Worm (Caenorhabditis elegans): ENCODE results near the gene cpr-6.

Gene cpr-6

DNA sequence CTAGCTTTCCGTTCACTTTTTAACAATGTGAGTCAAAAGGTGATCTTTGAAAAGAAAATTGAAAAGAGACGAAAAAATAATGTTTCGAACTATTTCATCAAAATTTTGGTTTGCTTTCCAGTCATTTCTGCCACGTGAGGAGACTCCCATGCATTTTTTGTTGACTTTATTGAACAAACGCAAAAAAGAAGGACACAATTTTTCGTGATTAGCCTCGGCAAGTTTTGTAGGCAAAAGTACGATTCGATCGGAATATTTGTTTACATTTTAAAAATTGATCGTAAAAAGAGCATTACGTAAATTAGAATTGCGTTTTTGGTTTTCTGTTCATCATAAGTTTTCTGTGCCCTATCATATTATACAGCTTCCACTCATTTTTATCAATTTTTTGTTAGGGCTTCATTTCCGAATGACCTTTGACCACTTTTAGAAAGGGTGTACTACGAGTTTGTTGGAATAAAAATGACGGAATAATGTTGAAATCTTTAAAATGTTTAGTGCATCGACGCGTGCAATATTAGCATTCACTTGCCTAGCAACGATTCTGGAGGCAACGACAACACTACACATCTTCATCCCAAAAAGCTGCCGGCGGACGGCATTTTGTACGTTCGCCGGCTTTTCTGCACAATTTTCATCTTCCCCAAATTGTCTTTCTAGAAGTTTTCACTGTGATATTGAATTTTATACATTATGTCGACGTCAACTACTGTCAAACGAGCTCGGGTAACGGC is 38.1 kb downstream of the cpr-6 start, which contains the start of gene C56E10.3:
Gene C56E10.3 (plus strand): TSS at position 684 of the 734 bp plus-strand sequence.
- TF ChIP-seq hnd-1 (tag; optimal IDR thresholded peaks at IDR 0.05) (no peak), F13C5.2 (tag; optimal IDR thresholded peaks at IDR 0.05) (no peak), ama-1 (optimal IDR thresholded peaks at IDR 0.05) (no peak), hmg-4 (GFP tag; optimal IDR thresholded peaks at IDR 0.05) (no peak), scrt-1 (GFP tag; IDR thresholded peaks at IDR 0.05) (no peak), ets-7 (tag; optimal IDR thresholded peaks at IDR 0.05) (no peak), hmbx-1 (tag; optimal IDR thresholded peaks at IDR 0.05) (no peak)

DNA sequence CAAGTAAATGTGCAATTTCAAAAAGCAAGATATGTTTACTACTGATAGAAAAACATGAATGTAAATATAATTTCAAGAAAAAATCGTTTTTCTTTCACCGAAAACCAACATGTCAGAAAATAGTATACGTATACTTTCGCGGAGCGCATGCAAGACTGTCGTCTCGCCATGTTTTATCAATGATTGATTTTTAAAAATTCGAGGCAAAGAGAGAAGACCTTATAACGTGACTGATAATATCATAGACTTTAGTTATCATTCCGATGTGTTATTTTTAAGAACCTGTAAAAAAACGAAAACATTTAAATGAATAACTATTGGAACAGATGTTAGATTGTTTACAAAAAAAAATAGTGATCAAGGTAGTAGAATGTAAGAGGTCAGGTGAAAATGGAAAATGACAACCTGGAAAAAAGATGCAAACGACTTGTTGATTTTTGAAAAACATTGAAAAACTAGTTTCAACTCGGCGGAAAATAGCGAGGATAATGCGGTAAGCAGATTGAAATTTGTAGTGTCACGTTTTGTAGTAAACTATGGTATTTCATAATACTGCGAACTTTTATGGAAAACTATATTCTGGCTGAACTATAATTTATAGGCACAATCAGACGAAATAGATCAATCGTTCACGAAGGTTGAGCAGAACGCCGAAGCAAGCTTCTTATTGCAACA is 39.5 kb downstream of the cpr-6 start:
- TF ChIP-seq ets-7 (tag; optimal IDR thresholded peaks at IDR 0.05) (no peak), hmg-4 (GFP tag; optimal IDR thresholded peaks at IDR 0.05) (no peak), hmbx-1 (tag; optimal IDR thresholded peaks at IDR 0.05) (no peak), scrt-1 (GFP tag; IDR thresholded peaks at IDR 0.05) (no peak), ceh-36 (tag; optimal IDR thresholded peaks at IDR 0.05) (no peak), aly-1 (tag; optimal IDR thresholded peaks at IDR 0.05) (no peak), hnd-1 (tag; optimal IDR thresholded peaks at IDR 0.05) (no peak), tbx-11 (GFP tag; IDR thresholded peaks at IDR 0.05) (no peak), tra-4 (tag; optimal IDR thresholded peaks at IDR 0.05) (no peak), ceh-13 (GFP tag; optimal IDR thresholded peaks at IDR 0.05) (no peak), flt-1 (GFP tag; IDR thresholded peaks at IDR 0.05) (no peak), F13C5.2 (tag; optimal IDR thresholded peaks at IDR 0.05) (no peak), tbx-37 (GFP tag; conservative IDR thresholded peaks at IDR 0.05) (no peak), B0310.2 (tag; optimal IDR thresholded peaks at IDR 0.05) (no peak), pes-1 (GFP tag; IDR thresholded peaks at IDR 0.05) (no peak), sea-1 (GFP tag; conservative IDR thresholded peaks at IDR 0.05) (no peak), ama-1 (optimal IDR thresholded peaks at IDR 0.05) (no peak)

DNA sequence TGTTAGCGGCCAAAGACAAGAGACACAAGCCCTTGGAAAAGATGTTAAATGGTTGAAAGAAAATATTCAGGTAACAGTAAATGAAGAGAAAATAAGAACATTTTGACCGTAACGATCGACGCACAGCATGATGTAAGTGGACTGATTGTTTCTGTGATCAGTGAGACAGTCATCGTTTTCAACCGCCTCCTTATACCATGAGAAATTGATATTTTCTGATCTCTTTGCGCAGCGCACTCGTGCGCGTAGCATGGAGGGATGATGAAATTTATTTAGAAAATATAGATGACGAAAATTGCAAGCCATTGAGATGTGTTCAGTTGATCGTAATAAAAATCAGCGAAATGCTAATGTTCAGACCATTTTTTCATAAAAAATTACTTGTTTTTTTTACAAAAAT is 42.6 kb downstream of the cpr-6 start:
- TF ChIP-seq ets-7 (tag; optimal IDR thresholded peaks at IDR 0.05): no peak
- no peak for TF ChIP-seq hmbx-1 (tag; optimal IDR thresholded peaks at IDR 0.05)
- TF ChIP-seq sea-1 (GFP tag; conservative IDR thresholded peaks at IDR 0.05): no peak
- TF ChIP-seq tbx-11 (GFP tag; IDR thresholded peaks at IDR 0.05): no peak
- TF ChIP-seq ama-1 (optimal IDR thresholded peaks at IDR 0.05): no peak
- no peak for TF ChIP-seq aly-1 (tag; optimal IDR thresholded peaks at IDR 0.05)
- TF ChIP-seq scrt-1 (GFP tag; IDR thresholded peaks at IDR 0.05): no peak
- TF ChIP-seq pes-1 (GFP tag; IDR thresholded peaks at IDR 0.05): no peak
- no peak for TF ChIP-seq hmg-4 (GFP tag; optimal IDR thresholded peaks at IDR 0.05)
- TF ChIP-seq F13C5.2 (tag; optimal IDR thresholded peaks at IDR 0.05): no peak
- no peak for TF ChIP-seq tra-4 (tag; optimal IDR thresholded peaks at IDR 0.05)
- no peak for TF ChIP-seq B0310.2 (tag; optimal IDR thresholded peaks at IDR 0.05)
- TF ChIP-seq hnd-1 (tag; optimal IDR thresholded peaks at IDR 0.05): no peak
- TF ChIP-seq ceh-36 (tag; optimal IDR thresholded peaks at IDR 0.05): no peak

DNA sequence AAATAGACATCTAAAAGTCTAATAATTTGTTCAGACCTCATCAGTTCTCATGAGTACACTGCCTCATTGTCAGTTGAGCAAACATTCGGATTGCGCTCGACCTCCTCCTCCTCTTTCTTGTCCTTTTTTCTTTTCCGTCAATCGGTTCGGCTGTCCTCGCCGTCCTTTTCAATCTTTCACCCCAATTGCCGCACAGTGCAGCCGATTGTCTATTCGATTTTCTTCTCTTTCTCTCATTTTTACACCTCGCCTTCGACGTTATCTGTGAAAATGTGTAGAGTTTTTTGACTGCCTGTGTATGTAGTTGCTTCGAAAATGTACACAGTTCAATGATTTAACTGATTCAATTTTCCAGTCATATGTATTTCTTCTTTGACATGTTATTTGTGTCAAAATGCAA is 46.2 kb downstream of the cpr-6 start:
- TF ChIP-seq pes-1 (GFP tag; IDR thresholded peaks at IDR 0.05): no peak
- no peak for TF ChIP-seq ceh-36 (tag; optimal IDR thresholded peaks at IDR 0.05)
- no peak for TF ChIP-seq scrt-1 (GFP tag; IDR thresholded peaks at IDR 0.05)
- TF ChIP-seq tbx-11 (GFP tag; IDR thresholded peaks at IDR 0.05): no peak
- no peak for TF ChIP-seq ama-1 (optimal IDR thresholded peaks at IDR 0.05)
- no peak for TF ChIP-seq hmbx-1 (tag; optimal IDR thresholded peaks at IDR 0.05)
- TF ChIP-seq hmg-4 (GFP tag; optimal IDR thresholded peaks at IDR 0.05): no peak
- TF ChIP-seq sea-1 (GFP tag; conservative IDR thresholded peaks at IDR 0.05): no peak
- no peak for TF ChIP-seq ceh-13 (GFP tag; optimal IDR thresholded peaks at IDR 0.05)
- no peak for TF ChIP-seq tbx-37 (GFP tag; conservative IDR thresholded peaks at IDR 0.05)
- no peak for TF ChIP-seq B0310.2 (tag; optimal IDR thresholded peaks at IDR 0.05)
- no peak for TF ChIP-seq hnd-1 (tag; optimal IDR thresholded peaks at IDR 0.05)
- TF ChIP-seq flt-1 (GFP tag; IDR thresholded peaks at IDR 0.05): no peak
- no peak for TF ChIP-seq ets-7 (tag; optimal IDR thresholded peaks at IDR 0.05)
- no peak for TF ChIP-seq aly-1 (tag; optimal IDR thresholded peaks at IDR 0.05)
- TF ChIP-seq F13C5.2 (tag; optimal IDR thresholded peaks at IDR 0.05): no peak
- no peak for TF ChIP-seq tra-4 (tag; optimal IDR thresholded peaks at IDR 0.05)

- TF ChIP-seq ama-1 (optimal IDR thresholded peaks at IDR 0.05) (no peak), ets-7 (tag; optimal IDR thresholded peaks at IDR 0.05) (no peak), pes-1 (GFP tag; IDR thresholded peaks at IDR 0.05) (no peak), hmbx-1 (tag; optimal IDR thresholded peaks at IDR 0.05) (no peak), flt-1 (GFP tag; IDR thresholded peaks at IDR 0.05) (no peak), ceh-13 (GFP tag; optimal IDR thresholded peaks at IDR 0.05) (no peak), tbx-37 (GFP tag; conservative IDR thresholded peaks at IDR 0.05) (no peak), aly-1 (tag; optimal IDR thresholded peaks at IDR 0.05) (no peak), tra-4 (tag; optimal IDR thresholded peaks at IDR 0.05) (no peak), sea-1 (GFP tag; conservative IDR thresholded peaks at IDR 0.05) (no peak), B0310.2 (tag; optimal IDR thresholded peaks at IDR 0.05) (no peak), scrt-1 (GFP tag; IDR thresholded peaks at IDR 0.05) (no peak), tbx-11 (GFP tag; IDR thresholded peaks at IDR 0.05) (no peak), hmg-4 (GFP tag; optimal IDR thresholded peaks at IDR 0.05) (no peak), ceh-36 (tag; optimal IDR thresholded peaks at IDR 0.05) (no peak), F13C5.2 (tag; optimal IDR thresholded peaks at IDR 0.05) (no peak)
Measured at ce11 chrX:6654139-6654538, 47.1 kb downstream of the cpr-6 start.

- TF ChIP-seq flt-1 (GFP tag; IDR thresholded peaks at IDR 0.05): no peak
- TF ChIP-seq scrt-1 (GFP tag; IDR thresholded peaks at IDR 0.05): no peak
- TF ChIP-seq hmg-4 (GFP tag; optimal IDR thresholded peaks at IDR 0.05): no peak
- no peak for TF ChIP-seq tbx-11 (GFP tag; IDR thresholded peaks at IDR 0.05)
- TF ChIP-seq sea-1 (GFP tag; conservative IDR thresholded peaks at IDR 0.05): no peak
- TF ChIP-seq tbx-37 (GFP tag; conservative IDR thresholded peaks at IDR 0.05): no peak
- no peak for TF ChIP-seq ceh-13 (GFP tag; optimal IDR thresholded peaks at IDR 0.05)
- TF ChIP-seq F13C5.2 (tag; optimal IDR thresholded peaks at IDR 0.05): no peak
- TF ChIP-seq ceh-36 (tag; optimal IDR thresholded peaks at IDR 0.05): no peak
- TF ChIP-seq hmbx-1 (tag; optimal IDR thresholded peaks at IDR 0.05): no peak
- no peak for TF ChIP-seq ama-1 (optimal IDR thresholded peaks at IDR 0.05)
- TF ChIP-seq aly-1 (tag; optimal IDR thresholded peaks at IDR 0.05): no peak
Measured at ce11 chrX:6655163-6655562, 48.2 kb downstream of the cpr-6 start, which contains the start of gene nhr-173. Gene nhr-173, plus strand, starts transcription at chrX:6655528.

Data from whole organism, early embryonic.